Worm (Caenorhabditis elegans): ENCODE results near the gene K11D12.7.

DNA sequence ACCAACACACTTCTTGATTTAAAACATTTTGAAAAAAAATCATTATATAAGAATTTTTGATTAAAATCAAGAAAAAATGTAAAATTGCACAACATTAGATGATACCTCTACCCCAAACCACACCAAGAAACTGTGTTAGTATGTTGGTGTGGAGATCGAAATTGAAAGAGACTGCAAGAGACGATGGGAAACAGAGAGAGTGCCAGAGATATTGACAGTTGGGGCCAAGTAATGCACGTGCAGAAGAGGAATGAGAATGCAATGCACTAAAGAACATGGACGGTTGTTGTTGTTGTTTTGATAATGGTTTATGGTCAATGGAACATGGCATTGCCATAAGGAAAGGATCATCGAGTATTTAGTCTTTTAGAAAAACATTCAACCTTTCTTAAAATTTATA is 4.1 kb downstream of the K11D12.7 start:
- no peak for TF ChIP-seq zag-1 (tag; optimal IDR thresholded peaks at IDR 0.05)
- no peak for TF ChIP-seq ceh-28 (tag; optimal IDR thresholded peaks at IDR 0.05)
- TF ChIP-seq nhr-11 (tag; optimal IDR thresholded peaks at IDR 0.05), result peak; percentile 45
- TF ChIP-seq gei-8 (GFP tag; optimal IDR thresholded peaks at IDR 0.05), result no peak
- TF ChIP-seq zfp-3 (GFP tag; conservative IDR thresholded peaks at IDR 0.05), result no peak
- no peak for TF ChIP-seq nhr-76 (tag; optimal IDR thresholded peaks at IDR 0.05)
- TF ChIP-seq Y48G9A.11 (GFP tag; IDR thresholded peaks at IDR 0.05), result no peak
- TF ChIP-seq ama-1 (optimal IDR thresholded peaks at IDR 0.05), result no peak
- TF ChIP-seq pha-4 (GFP tag; IDR thresholded peaks at IDR 0.05), result no peak
- no peak for TF ChIP-seq pha-4 (tag; optimal IDR thresholded peaks at IDR 0.05)
- peak; percentile 78 to 86 for TF ChIP-seq mdl-1 (tag; optimal IDR thresholded peaks at IDR 0.05)
- no peak for TF ChIP-seq nhr-77 (tag; optimal IDR thresholded peaks at IDR 0.05)
- no peak for TF ChIP-seq ceh-82 (tag; optimal IDR thresholded peaks at IDR 0.05)
- TF ChIP-seq dmd-8 (GFP tag; IDR thresholded peaks at IDR 0.05), result no peak
- no peak for TF ChIP-seq ZK546.5 (tag; optimal IDR thresholded peaks at IDR 0.05)
